Fruit fly (Drosophila melanogaster) whole organism, embryonic: ENCODE data around the gene Rbf2.

Experiments
- ATbp ChIP-seq: fragments of 200-800 bp; sonication (Bioruptor generic); optimal IDR thresholded peaks from 2 replicates; lab custom pipeline; 2017; ENCODE audit warnings: missing biosample characterization, mild to moderate bottlenecking, missing genetic modification characterization, missing genetic modification reagents
- Bgb ChIP-seq: fragments of 200-800 bp; sonication (Bioruptor generic); IDR thresholded peaks from 2 replicates; pipeline ENCODE4 v1.3.6; 2022; ENCODE audit warnings: missing biosample characterization, missing genetic modification characterization; ENCODE audit not compliant: partially characterized antibody
- CG10147 ChIP-seq: fragments of 200-800 bp; sonication (Bioruptor generic); optimal IDR thresholded peaks from 2 replicates; lab custom pipeline; 2019; ENCODE audit warnings: missing biosample characterization, mild to moderate bottlenecking, missing genetic modification characterization, moderate library complexity
- CG10267 ChIP-seq: fragments of 200-800 bp; sonication (Bioruptor generic); optimal IDR thresholded peaks from 2 replicates; lab custom pipeline; 2018; ENCODE audit warnings: missing biosample characterization, mild to moderate bottlenecking, missing genetic modification characterization, moderate library complexity
- CG15514 ChIP-seq: fragments of 200-800 bp; sonication (Bioruptor generic); optimal IDR thresholded peaks from 3 replicates; lab custom pipeline; 2017; ENCODE audit warnings: missing biosample characterization, missing genetic modification characterization, mild to moderate bottlenecking, moderate library complexity, missing genetic modification reagents
- CG15601 ChIP-seq: fragments of 200-800 bp; sonication (Bioruptor generic); optimal IDR thresholded peaks from 3 replicates; lab custom pipeline; 2019; ENCODE audit warnings: missing biosample characterization, mild to moderate bottlenecking, missing genetic modification characterization, moderate library complexity
- CG16813 ChIP-seq: fragments of 200-800 bp; sonication (Bioruptor generic); IDR thresholded peaks from 3 replicates; pipeline ENCODE4 v1.3.6; 2022; ENCODE audit warnings: missing biosample characterization, missing genetic modification characterization; ENCODE audit not compliant: partially characterized antibody
- CG17385 ChIP-seq: fragments of 200-800 bp; sonication (Bioruptor generic); optimal IDR thresholded peaks from 3 replicates; lab custom pipeline; 2018; ENCODE audit warnings: missing biosample characterization, mild to moderate bottlenecking, missing genetic modification characterization
- CG17802 ChIP-seq: fragments of 200-800 bp; sonication (Bioruptor generic); optimal IDR thresholded peaks from 2 replicates; lab custom pipeline; 2018; ENCODE audit warnings: missing biosample characterization, mild to moderate bottlenecking, missing genetic modification characterization, moderate library complexity
- CG18476 ChIP-seq: fragments of 200-800 bp; sonication (Bioruptor generic); optimal IDR thresholded peaks from 2 replicates; lab custom pipeline; 2016; ENCODE audit warnings: missing biosample characterization, mild to moderate bottlenecking, missing genetic modification characterization
- CG30431 ChIP-seq: fragments of 200-800 bp; sonication (Bioruptor generic); optimal IDR thresholded peaks from 2 replicates; lab custom pipeline; 2017; ENCODE audit warnings: missing biosample characterization, missing genetic modification characterization
- CG42726 ChIP-seq: fragments of 200-800 bp; sonication (Bioruptor generic); IDR thresholded peaks from 2 replicates; pipeline ENCODE4 v1.3.6; 2022; ENCODE audit warnings: missing biosample characterization, missing genetic modification characterization; ENCODE audit not compliant: partially characterized antibody
- CG4282 ChIP-seq: fragments of 200-800 bp; sonication (Bioruptor generic); optimal IDR thresholded peaks from 2 replicates; lab custom pipeline; 2016; ENCODE audit warnings: missing biosample characterization, missing genetic modification characterization
- CG4404 ChIP-seq: fragments of 200-800 bp; sonication (Bioruptor generic); IDR thresholded peaks from 2 replicates; pipeline ENCODE4 v1.3.6; 2022; ENCODE audit warnings: missing biosample characterization, missing genetic modification characterization
- CG4730 ChIP-seq: fragments of 200-800 bp; sonication (Bioruptor generic); IDR thresholded peaks from 2 replicates; pipeline ENCODE4 v1.3.6; 2022; ENCODE audit warnings: missing biosample characterization, missing genetic modification characterization
- CG6175 ChIP-seq: fragments of 200-800 bp; sonication (Bioruptor generic); IDR thresholded peaks from 3 replicates; pipeline ENCODE4 v1.3.6; 2022; ENCODE audit warnings: missing biosample characterization, missing genetic modification characterization
- CG6272 ChIP-seq: fragments of 200-800 bp; sonication (Bioruptor generic); IDR thresholded peaks from 2 replicates; pipeline ENCODE4 v1.3.6; 2022; ENCODE audit warnings: missing biosample characterization, missing genetic modification characterization
- CG7357 ChIP-seq: fragments of 200-800 bp; sonication (Bioruptor generic); IDR thresholded peaks from 3 replicates; pipeline ENCODE4 v1.3.6; 2022; ENCODE audit warnings: missing biosample characterization, missing genetic modification characterization
- CG7786 ChIP-seq: fragments of 200-800 bp; sonication (Bioruptor generic); optimal IDR thresholded peaks from 2 replicates; lab custom pipeline; 2016; ENCODE audit warnings: missing biosample characterization, missing genetic modification characterization
- CG8388 ChIP-seq: fragments of 200-800 bp; sonication (Bioruptor generic); optimal IDR thresholded peaks from 2 replicates; lab custom pipeline; 2019; ENCODE audit warnings: missing biosample characterization, mild to moderate bottlenecking, missing genetic modification characterization, moderate library complexity
- CG9609 ChIP-seq: fragments of 200-800 bp; sonication (Bioruptor generic); optimal IDR thresholded peaks from 3 replicates; lab custom pipeline; 2016; ENCODE audit warnings: missing biosample characterization, missing genetic modification characterization
- CG9817 ChIP-seq: fragments of 200-800 bp; sonication (Bioruptor generic); optimal IDR thresholded peaks from 2 replicates; lab custom pipeline; 2018; ENCODE audit warnings: missing biosample characterization, mild to moderate bottlenecking, missing genetic modification characterization, moderate library complexity
- Doc3 ChIP-seq: fragments of 200-800 bp; sonication (Bioruptor generic); IDR thresholded peaks from 3 replicates; pipeline ENCODE4 v1.3.6; 2022; ENCODE audit warnings: missing biosample characterization, missing genetic modification characterization; ENCODE audit not compliant: partially characterized antibody
- Elba2 ChIP-seq: fragments of 200-800 bp; sonication (Bioruptor generic); optimal IDR thresholded peaks from 3 replicates; lab custom pipeline; 2016; ENCODE audit warnings: missing biosample characterization, missing genetic modification characterization
- HLH4C ChIP-seq: fragments of 200-800 bp; sonication (Bioruptor generic); IDR thresholded peaks from 3 replicates; pipeline ENCODE4 v1.3.6; 2022; ENCODE audit warnings: missing biosample characterization, missing genetic modification characterization; ENCODE audit not compliant: partially characterized antibody
- Hr78 ChIP-seq, 2 experiments: fragments of 200-800 bp in 1 of 2; fragments of >200 bp in 1 of 2; sonication (Bioruptor generic) in 1 of 2; optimal IDR thresholded peaks; 2 replicates each; lab custom pipeline; 2017 to 2019; ENCODE audit warnings: missing biosample characterization in 2 of 2, missing genetic modification characterization in 2 of 2, mild to moderate bottlenecking in 1 of 2, moderate library complexity in 1 of 2
- Scr ChIP-seq: fragments of 200-800 bp; sonication (Bioruptor generic); IDR thresholded peaks from 2 replicates; pipeline ENCODE4 v1.3.6; 2022; ENCODE audit warnings: missing biosample characterization, missing genetic modification characterization; ENCODE audit not compliant: partially characterized antibody
- Sox100B ChIP-seq: fragments of 200-800 bp; sonication (Bioruptor generic); optimal IDR thresholded peaks from 3 replicates; lab custom pipeline; 2018; ENCODE audit warnings: missing biosample characterization, mild to moderate bottlenecking, missing genetic modification characterization
- Spps ChIP-seq: fragments of 200-800 bp; sonication (Bioruptor generic); optimal IDR thresholded peaks from 2 replicates; lab custom pipeline; 2018; ENCODE audit warnings: missing biosample characterization, mild to moderate bottlenecking, missing genetic modification characterization
- ato ChIP-seq: fragments of 200-800 bp; sonication (Bioruptor generic); IDR thresholded peaks from 2 replicates; pipeline ENCODE4 v1.3.6; 2022; ENCODE audit warnings: missing biosample characterization, missing genetic modification characterization; ENCODE audit not compliant: partially characterized antibody
- az2 ChIP-seq: fragments of 200-800 bp; sonication (Bioruptor generic); optimal IDR thresholded peaks from 3 replicates; lab custom pipeline; 2016; ENCODE audit warnings: missing biosample characterization, missing genetic modification characterization
- bbx ChIP-seq: fragments of 200-800 bp; sonication (Bioruptor generic); IDR thresholded peaks from 2 replicates; pipeline ENCODE4 v1.3.6; 2022; ENCODE audit warnings: missing biosample characterization, missing genetic modification characterization; ENCODE audit not compliant: partially characterized antibody
- chn ChIP-seq: fragments of 200-800 bp; sonication (Bioruptor generic); optimal IDR thresholded peaks from 2 replicates; lab custom pipeline; 2016; ENCODE audit warnings: missing biosample characterization, missing genetic modification characterization
- fd3F ChIP-seq: fragments of 200-800 bp; sonication (Bioruptor generic); optimal IDR thresholded peaks from 2 replicates; lab custom pipeline; 2018; ENCODE audit warnings: missing biosample characterization, mild to moderate bottlenecking, missing genetic modification characterization, moderate library complexity
- fru ChIP-seq: fragments of >200 bp; optimal IDR thresholded peaks from 2 replicates; lab custom pipeline; 2017
- gem ChIP-seq: fragments of 200-800 bp; sonication (Bioruptor generic); optimal IDR thresholded peaks from 2 replicates; lab custom pipeline; 2019; ENCODE audit warnings: missing biosample characterization, mild to moderate bottlenecking, missing genetic modification characterization, moderate library complexity
- ham ChIP-seq: fragments of 200-800 bp; sonication (Bioruptor generic); IDR thresholded peaks from 2 replicates; pipeline ENCODE4 v1.3.6; 2022; ENCODE audit warnings: missing biosample characterization, missing genetic modification characterization
- lilli ChIP-seq: fragments of 200-800 bp; sonication (Bioruptor generic); optimal IDR thresholded peaks from 3 replicates; lab custom pipeline; 2016; ENCODE audit warnings: missing biosample characterization, missing genetic modification characterization
- mld ChIP-seq: fragments of 200-800 bp; sonication (Bioruptor generic); IDR thresholded peaks from 3 replicates; pipeline ENCODE4 v1.3.6; 2022; ENCODE audit warnings: missing biosample characterization, missing genetic modification characterization; ENCODE audit not compliant: partially characterized antibody
- p53 ChIP-seq: fragments of 200-800 bp; sonication (Bioruptor generic); optimal IDR thresholded peaks from 2 replicates; lab custom pipeline; 2016; ENCODE audit warnings: missing biosample characterization, missing genetic modification characterization
- pb ChIP-seq: fragments of 200-800 bp; sonication (Bioruptor generic); optimal IDR thresholded peaks from 3 replicates; lab custom pipeline; 2016; ENCODE audit warnings: missing biosample characterization, missing genetic modification characterization
- peb ChIP-seq: fragments of 200-800 bp; sonication (Bioruptor generic); IDR thresholded peaks from 2 replicates; pipeline ENCODE4 v1.3.6; 2022; ENCODE audit warnings: missing biosample characterization, missing genetic modification characterization
- pho ChIP-seq: fragments of 200-800 bp; sonication (Bioruptor generic); optimal IDR thresholded peaks from 2 replicates; lab custom pipeline; 2016; ENCODE audit warnings: missing biosample characterization, missing genetic modification characterization
- row ChIP-seq: fragments of 200-800 bp; sonication (Bioruptor generic); IDR thresholded peaks from 3 replicates; pipeline ENCODE4 v1.3.6; 2022; ENCODE audit warnings: missing biosample characterization, missing genetic modification characterization
- sens-2 ChIP-seq: fragments of 200-800 bp; sonication (Bioruptor generic); IDR thresholded peaks from 2 replicates; pipeline ENCODE4 v1.3.6; 2022; ENCODE audit warnings: missing biosample characterization, missing genetic modification characterization
- sqz ChIP-seq: fragments of 200-800 bp; sonication (Bioruptor generic); optimal IDR thresholded peaks from 3 replicates; lab custom pipeline; 2018; ENCODE audit warnings: missing biosample characterization, mild to moderate bottlenecking, missing genetic modification characterization
- tll ChIP-seq, 2 experiments: fragments of 200-800 bp in 1 of 2; fragments of >200 bp in 1 of 2; sonication (Bioruptor generic) in 1 of 2; optimal IDR thresholded peaks; 2 replicates each; lab custom pipeline; 2017 to 2019; ENCODE audit warnings: missing biosample characterization in 2 of 2, missing genetic modification characterization in 2 of 2, mild to moderate bottlenecking in 1 of 2, moderate library complexity in 1 of 2
- tna ChIP-seq: fragments of 200-800 bp; sonication (Bioruptor generic); IDR thresholded peaks from 2 replicates; pipeline ENCODE4 v1.3.6; 2022; ENCODE audit warnings: missing biosample characterization, missing genetic modification characterization; ENCODE audit not compliant: partially characterized antibody
- toy ChIP-seq: fragments of 200-800 bp; sonication (Bioruptor generic); IDR thresholded peaks from 2 replicates; pipeline ENCODE4 v1.3.6; 2022; ENCODE audit warnings: missing biosample characterization, missing genetic modification characterization
- zen ChIP-seq: fragments of 200-800 bp; sonication (Bioruptor generic); optimal IDR thresholded peaks from 3 replicates; lab custom pipeline; 2018; ENCODE audit warnings: missing biosample characterization, mild to moderate bottlenecking, missing genetic modification characterization, moderate library complexity

Gene Rbf2

dm6 chr3R:15974235-15974634 lies 9.0 kb downstream of the Rbf2 start (continued):
- TF ChIP-seq CG16813 (GFP tag; lab: Robert Waterston, UW): no peak
- no peak for TF ChIP-seq ato
- TF ChIP-seq p53: peak; percentile 57
- peak; percentile 70 for TF ChIP-seq pb
- TF ChIP-seq CG17385 (GFP tag; lab: Kevin White, UChicago): peak; percentile 70
- peak in 1 of 2 experiments; percentile 54 for TF ChIP-seq Hr78 (GFP tag; optimal IDR thresholded peaks at IDR 0.05; lab: Kevin White, UChicago)
- TF ChIP-seq CG4282: peak; percentile 3
- TF ChIP-seq CG10147: peak; percentile 70
- no peak for TF ChIP-seq Elba2 (GFP tag; lab: Kevin White, UChicago)
- peak; percentile 73 for TF ChIP-seq CG6272
- peak; percentile 59 for TF ChIP-seq CG18476
- TF ChIP-seq sens-2 (GFP tag; lab: Robert Waterston, UW): no peak
- TF ChIP-seq zen (tag; lab: Kevin White, UChicago): peak; percentile 64
- TF ChIP-seq CG7786 (GFP tag; lab: Kevin White, UChicago): peak; percentile 79
- no peak for TF ChIP-seq bbx
- TF ChIP-seq Bgb (GFP tag; lab: Robert Waterston, UW): no peak
- TF ChIP-seq ATbp (GFP tag; lab: Kevin White, UChicago): peak; percentile 86
- TF ChIP-seq lilli: peak; percentile 83
- peak; percentile 56 for TF ChIP-seq CG15514 (GFP tag; lab: Kevin White, UChicago)
- TF ChIP-seq CG8388 (GFP tag; lab: Kevin White, UChicago): peak; percentile 78
- no peak for TF ChIP-seq Spps (tag; lab: Kevin White, UChicago)
- TF ChIP-seq sqz (GFP tag; lab: Kevin White, UChicago): peak; percentile 68
- TF ChIP-seq fru (lab: Kevin White, UChicago): no peak
- TF ChIP-seq CG9609 (GFP tag; lab: Kevin White, UChicago): peak; percentile 83
- TF ChIP-seq ham: no peak
- no peak for TF ChIP-seq tna
- no peak for TF ChIP-seq CG42726
- TF ChIP-seq az2 (GFP tag; lab: Kevin White, UChicago): peak; percentile 85
- TF ChIP-seq chn (GFP tag; lab: Kevin White, UChicago): peak; percentile 64
- no peak for TF ChIP-seq peb (GFP tag; lab: Robert Waterston, UW)
- TF ChIP-seq gem (tag; lab: Kevin White, UChicago): peak; percentile 91
- TF ChIP-seq row (GFP tag; lab: Robert Waterston, UW): no peak
- TF ChIP-seq Scr (GFP tag; lab: Robert Waterston, UW): no peak
- TF ChIP-seq HLH4C (GFP tag; lab: Robert Waterston, UW): no peak
- no peak for TF ChIP-seq CG4404 (GFP tag; lab: Robert Waterston, UW)
- TF ChIP-seq CG4730 (GFP tag; lab: Robert Waterston, UW): no peak
- TF ChIP-seq CG7357 (GFP tag; lab: Robert Waterston, UW): peak; percentile 80
- TF ChIP-seq Sox100B (GFP tag; lab: Kevin White, UChicago): peak; percentile 82
- peak; percentile 83 for TF ChIP-seq CG9817 (tag; lab: Kevin White, UChicago)
- peak; percentile 70 for TF ChIP-seq CG10267
- no peak for TF ChIP-seq tll (GFP tag; optimal IDR thresholded peaks at IDR 0.05; lab: Kevin White, UChicago)
- no peak for TF ChIP-seq mld (GFP tag; lab: Robert Waterston, UW)
- TF ChIP-seq pho: peak; percentile 70
- peak; percentile 38 for TF ChIP-seq CG17802 (tag; lab: Kevin White, UChicago)
- TF ChIP-seq Doc3 (GFP tag; lab: Robert Waterston, UW): no peak
- peak; percentile 63 for TF ChIP-seq CG15601 (tag; lab: Kevin White, UChicago)
- no peak for TF ChIP-seq toy (GFP tag; lab: Robert Waterston, UW)
- no peak for TF ChIP-seq CG6175 (GFP tag; lab: Robert Waterston, UW)
- TF ChIP-seq fd3F (GFP tag; lab: Kevin White, UChicago): peak; percentile 80
- TF ChIP-seq CG30431 (GFP tag; lab: Kevin White, UChicago): peak; percentile 58
